Fruit fly (Drosophila melanogaster) S2 (cell line): ENCODE measurements around the gene CG42240.

Source experiments
- CG8478 ChIP-seq: fragments of >200 bp; optimal IDR thresholded peaks from 2 replicates; lab custom pipeline; 2018
- CTCF ChIP-seq, 2 experiments: fragments of >200 bp; optimal IDR thresholded peaks; 2 replicates each; lab custom pipeline; 2018

DNA sequence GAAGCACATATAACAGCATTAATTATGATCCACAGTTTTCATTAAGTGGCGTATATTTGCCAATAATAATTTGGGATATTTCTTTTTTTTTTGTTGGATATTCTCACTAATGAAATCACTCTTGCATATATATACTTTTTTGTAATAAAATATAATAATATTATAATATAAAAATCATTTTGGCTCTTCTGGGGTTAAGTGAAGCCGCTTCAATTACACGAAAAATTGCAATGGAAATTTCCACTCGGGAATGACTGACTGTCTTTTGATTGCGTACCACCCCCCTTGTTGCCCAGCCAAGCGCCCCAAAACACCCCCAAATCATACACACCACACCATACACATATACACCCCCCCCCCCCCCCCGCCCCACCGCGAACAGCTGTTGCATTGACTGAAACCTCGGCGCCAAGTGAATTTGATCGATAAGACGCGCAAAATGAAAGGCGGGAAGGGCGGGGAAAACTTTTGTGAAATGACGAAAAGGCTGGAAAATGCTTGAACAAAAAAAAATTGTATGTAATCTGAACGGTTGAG, 14.0 kb downstream of the CG42240 start:
- TF ChIP-seq CTCF (optimal IDR thresholded peaks at IDR 0.05; lab: Kevin White, UChicago), result no peak
- no peak for TF ChIP-seq CG8478
